Fruit fly (Drosophila melanogaster): ENCODE measurements around the gene Mrp4.

Gene Mrp4

DNA sequence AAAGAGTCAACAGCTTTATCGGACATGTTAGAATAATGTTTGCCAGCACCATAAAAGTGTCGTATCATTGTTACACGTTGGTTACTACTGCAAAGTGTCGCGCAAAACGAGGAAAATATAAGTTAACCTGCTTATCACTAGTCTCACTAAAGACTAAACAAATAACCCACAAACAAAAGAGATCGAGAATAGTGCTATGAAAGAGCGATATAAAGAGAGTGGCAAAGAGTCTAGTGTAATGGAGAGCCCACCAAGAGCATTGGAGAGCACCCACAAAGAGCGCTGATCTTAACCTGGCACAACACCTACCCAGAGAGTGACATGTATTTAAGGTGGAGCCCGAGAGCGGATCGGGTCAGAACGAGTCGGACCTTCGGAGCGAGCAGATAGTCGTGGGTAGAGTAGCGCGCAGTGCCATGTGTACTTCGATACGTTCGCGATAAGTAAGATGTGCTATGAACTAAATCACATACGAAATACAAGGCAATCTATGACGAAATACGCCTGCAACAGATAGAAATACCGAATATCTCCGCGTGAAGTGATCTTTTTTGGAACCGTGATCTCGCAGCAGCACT is at the start of gene Mrp4:
Mrp4 (plus strand) TSS at position 378 of the 578 bp plus-strand sequence.
- TF ChIP-seq Sin3A (optimal IDR thresholded peaks at IDR 0.05) (no peak), h (optimal IDR thresholded peaks at IDR 0.05) (no peak), psq (optimal IDR thresholded peaks at IDR 0.05) (no peak), Myc (optimal IDR thresholded peaks at IDR 0.05) (no peak), insv (optimal IDR thresholded peaks at IDR 0.05) (no peak), ttk (optimal IDR thresholded peaks at IDR 0.05) (no peak)

- TF ChIP-seq Myc (optimal IDR thresholded peaks at IDR 0.05): no peak
- TF ChIP-seq psq (optimal IDR thresholded peaks at IDR 0.05): no peak
- no peak for TF ChIP-seq h (optimal IDR thresholded peaks at IDR 0.05)
- TF ChIP-seq ttk (optimal IDR thresholded peaks at IDR 0.05): no peak
- TF ChIP-seq insv (optimal IDR thresholded peaks at IDR 0.05): no peak
- TF ChIP-seq Sin3A (optimal IDR thresholded peaks at IDR 0.05): no peak
Measured at dm6 chr3R:11531893-11532292, 37.2 kb upstream of the Mrp4 start.

DNA sequence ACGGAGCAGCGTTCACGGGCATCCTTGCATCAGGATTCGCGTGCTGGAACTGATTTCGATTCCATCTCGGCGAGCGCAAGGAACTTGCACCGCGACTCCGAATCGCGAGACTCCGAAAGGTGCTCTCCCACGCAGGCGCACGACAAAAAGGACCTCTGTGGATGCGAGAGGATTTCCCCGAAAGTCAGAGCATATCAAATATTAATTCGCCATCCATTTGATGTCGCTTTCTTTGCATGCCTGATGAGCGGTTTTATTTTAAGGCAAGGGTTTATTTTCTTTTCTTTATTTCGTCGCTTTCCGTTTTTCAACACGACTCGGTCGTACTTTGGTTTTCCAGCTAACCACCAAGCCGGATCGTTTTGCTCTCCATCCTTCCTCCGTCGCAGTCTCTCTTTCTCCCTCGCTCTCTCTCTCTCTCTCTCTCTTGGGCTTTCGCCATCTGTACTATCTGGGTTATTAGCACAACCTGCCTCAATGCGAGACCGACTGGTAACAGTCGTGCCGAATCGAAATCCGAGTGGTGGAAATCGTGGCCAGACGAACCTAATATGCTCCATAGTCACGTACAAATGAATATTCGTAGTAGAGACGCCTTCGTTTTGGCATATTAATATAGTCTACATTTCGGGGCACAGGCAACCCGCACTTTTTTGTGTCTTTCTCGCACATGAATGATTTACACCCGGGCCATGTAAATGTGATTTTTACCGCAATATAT is 26.0 kb upstream of the Mrp4 start, which contains the start of gene dpr4:
dpr4 (minus strand) TSS at position 51 of the 721 bp plus-strand sequence.
- no peak for TF ChIP-seq h (optimal IDR thresholded peaks at IDR 0.05)

dm6 chr3R:11544150-11544549 is 24.9 kb upstream of the Mrp4 start:
- TF ChIP-seq Myc (optimal IDR thresholded peaks at IDR 0.05) (no peak), Sin3A (optimal IDR thresholded peaks at IDR 0.05) (no peak), psq (optimal IDR thresholded peaks at IDR 0.05) (no peak), h (optimal IDR thresholded peaks at IDR 0.05) (no peak), insv (optimal IDR thresholded peaks at IDR 0.05) (no peak), ttk (optimal IDR thresholded peaks at IDR 0.05) (no peak)

dm6 chr3R:11551071-11551470 is 18.0 kb upstream of the Mrp4 start:
- TF ChIP-seq insv (optimal IDR thresholded peaks at IDR 0.05) (no peak), psq (optimal IDR thresholded peaks at IDR 0.05) (no peak), h (optimal IDR thresholded peaks at IDR 0.05) (no peak), ttk (optimal IDR thresholded peaks at IDR 0.05) (no peak), Myc (optimal IDR thresholded peaks at IDR 0.05) (no peak), Sin3A (optimal IDR thresholded peaks at IDR 0.05) (no peak)

DNA sequence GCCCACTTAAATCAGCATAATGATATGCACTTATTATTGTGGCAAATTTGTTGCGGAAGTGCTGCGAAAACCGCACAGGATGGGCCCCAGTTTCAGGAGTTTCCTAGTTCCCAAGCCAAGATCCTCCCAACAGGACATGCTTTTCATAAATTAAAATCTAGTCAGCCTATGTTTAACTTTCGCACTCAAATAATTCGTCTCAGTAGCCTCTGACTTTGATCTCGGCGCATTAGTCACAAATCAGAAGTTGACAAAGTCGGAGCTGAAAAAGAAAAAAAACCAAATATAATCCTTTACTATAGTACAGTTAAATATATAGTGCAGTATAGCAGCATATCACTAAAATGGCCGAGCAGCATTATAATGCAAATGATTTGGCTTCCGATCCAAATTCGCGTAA is 15.2 kb upstream of the Mrp4 start, which contains the start of gene CG14708:
CG14708 (plus strand) TSS at position 301 of the 400 bp plus-strand sequence.
- no peak for TF ChIP-seq Sin3A (optimal IDR thresholded peaks at IDR 0.05)
- TF ChIP-seq h (optimal IDR thresholded peaks at IDR 0.05): no peak
- no peak for TF ChIP-seq ttk (optimal IDR thresholded peaks at IDR 0.05)
- TF ChIP-seq Myc (optimal IDR thresholded peaks at IDR 0.05): no peak
- no peak for TF ChIP-seq insv (optimal IDR thresholded peaks at IDR 0.05)
- TF ChIP-seq psq (optimal IDR thresholded peaks at IDR 0.05): no peak

dm6 chr3R:11554982-11555381 is 14.1 kb upstream of the Mrp4 start:
- TF ChIP-seq ttk (optimal IDR thresholded peaks at IDR 0.05) (no peak), h (optimal IDR thresholded peaks at IDR 0.05) (no peak), Sin3A (optimal IDR thresholded peaks at IDR 0.05) (no peak), insv (optimal IDR thresholded peaks at IDR 0.05) (no peak), Myc (optimal IDR thresholded peaks at IDR 0.05) (no peak), psq (optimal IDR thresholded peaks at IDR 0.05) (no peak)

dm6 chr3R:11557492-11557965 is 11.5 kb upstream of the Mrp4 start, which contains the start of gene CG10898:
CG10898 (plus strand) TSS chr3R:11557776.
- TF ChIP-seq insv (optimal IDR thresholded peaks at IDR 0.05): no peak
- TF ChIP-seq ttk (optimal IDR thresholded peaks at IDR 0.05): no peak
- no peak for TF ChIP-seq psq (optimal IDR thresholded peaks at IDR 0.05)
- TF ChIP-seq h (optimal IDR thresholded peaks at IDR 0.05): no peak
- TF ChIP-seq Sin3A (optimal IDR thresholded peaks at IDR 0.05): no peak
- TF ChIP-seq Myc (optimal IDR thresholded peaks at IDR 0.05): no peak

DNA sequence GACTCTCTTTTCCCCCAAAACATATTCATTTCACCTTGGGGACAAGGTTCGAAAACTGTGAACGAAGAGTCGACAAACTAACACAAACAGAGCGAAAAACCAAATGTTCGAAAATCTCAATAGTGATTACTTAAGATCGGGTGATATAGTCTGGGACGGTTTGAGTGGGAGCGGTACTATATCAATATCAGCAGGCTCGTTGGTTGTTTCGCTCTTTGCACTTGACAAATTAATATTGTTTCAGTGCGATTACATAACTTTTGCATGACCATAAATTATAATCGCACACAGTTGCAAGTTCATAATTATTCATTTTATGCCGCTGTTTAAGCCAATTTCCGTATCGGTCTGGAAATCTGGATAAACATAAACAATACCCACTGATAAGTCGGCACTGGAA is 7.4 kb upstream of the Mrp4 start:
- no peak for TF ChIP-seq Sin3A (optimal IDR thresholded peaks at IDR 0.05)
- TF ChIP-seq insv (optimal IDR thresholded peaks at IDR 0.05): no peak
- no peak for TF ChIP-seq ttk (optimal IDR thresholded peaks at IDR 0.05)
- no peak for TF ChIP-seq Myc (optimal IDR thresholded peaks at IDR 0.05)
- no peak for TF ChIP-seq psq (optimal IDR thresholded peaks at IDR 0.05)
- TF ChIP-seq h (optimal IDR thresholded peaks at IDR 0.05): no peak

dm6 chr3R:11562326-11563109 is 6.5 kb upstream of the Mrp4 start:
- no peak for TF ChIP-seq Myc (optimal IDR thresholded peaks at IDR 0.05)
- no peak for TF ChIP-seq insv (optimal IDR thresholded peaks at IDR 0.05)
- TF ChIP-seq h (optimal IDR thresholded peaks at IDR 0.05): no peak
- TF ChIP-seq ttk (optimal IDR thresholded peaks at IDR 0.05): no peak
- TF ChIP-seq Sin3A (optimal IDR thresholded peaks at IDR 0.05): no peak

dm6 chr3R:11563147-11563546 is 5.9 kb upstream of the Mrp4 start:
- no peak for TF ChIP-seq insv (optimal IDR thresholded peaks at IDR 0.05)
- no peak for TF ChIP-seq h (optimal IDR thresholded peaks at IDR 0.05)
- no peak for TF ChIP-seq Sin3A (optimal IDR thresholded peaks at IDR 0.05)
- no peak for TF ChIP-seq Myc (optimal IDR thresholded peaks at IDR 0.05)
- no peak for TF ChIP-seq psq (optimal IDR thresholded peaks at IDR 0.05)
- TF ChIP-seq ttk (optimal IDR thresholded peaks at IDR 0.05): no peak
